Worm (Caenorhabditis elegans): ENCODE measurements around the gene F22F4.5.

- TF ChIP-seq flt-1 (GFP tag; IDR thresholded peaks at IDR 0.05) (no peak), T22C8.4 (GFP tag; IDR thresholded peaks at IDR 0.05) (no peak), ztf-29 (GFP tag; IDR thresholded peaks at IDR 0.05) (no peak), ref-1 (GFP tag; conservative IDR thresholded peaks at IDR 0.05) (no peak), tab-1 (GFP tag; IDR thresholded peaks at IDR 0.05) (no peak), cog-1 (tag; optimal IDR thresholded peaks at IDR 0.05) (no peak), ztf-23 (GFP tag; IDR thresholded peaks at IDR 0.05) (no peak), klf-2 (GFP tag; conservative IDR thresholded peaks at IDR 0.05) (no peak)
These were observed 50.5 kb downstream of the F22F4.5 start for ce11 chrX:5942171-5942570.
